Fruit fly (Drosophila melanogaster): ENCODE results near the gene Karybeta3.

- TF ChIP-seq gl (tag; optimal IDR thresholded peaks at IDR 0.05) (no peak), CG9948 (tag; optimal IDR thresholded peaks at IDR 0.05) (no peak), EcR (GFP tag; optimal IDR thresholded peaks at IDR 0.05) (no peak), D1 (tag; optimal IDR thresholded peaks at IDR 0.05) (no peak), fd96Ca (GFP tag; IDR thresholded peaks at IDR 0.05) (no peak), Ets98B (GFP tag; IDR thresholded peaks at IDR 0.05) (no peak), CG8159 (tag; optimal IDR thresholded peaks at IDR 0.05) (no peak), rn (GFP tag; IDR thresholded peaks at IDR 0.05) (no peak), CG12605 (GFP tag; IDR thresholded peaks at IDR 0.05) (no peak), CG32121 (GFP tag; IDR thresholded peaks at IDR 0.05) (no peak), CG10348 (GFP tag; IDR thresholded peaks at IDR 0.05) (no peak)
These were observed 17.2 kb downstream of the Karybeta3 start for dm6 chr3R:4666014-4666652.
